Worm (Caenorhabditis elegans): ENCODE measurements around the gene tbc-9.

DNA sequence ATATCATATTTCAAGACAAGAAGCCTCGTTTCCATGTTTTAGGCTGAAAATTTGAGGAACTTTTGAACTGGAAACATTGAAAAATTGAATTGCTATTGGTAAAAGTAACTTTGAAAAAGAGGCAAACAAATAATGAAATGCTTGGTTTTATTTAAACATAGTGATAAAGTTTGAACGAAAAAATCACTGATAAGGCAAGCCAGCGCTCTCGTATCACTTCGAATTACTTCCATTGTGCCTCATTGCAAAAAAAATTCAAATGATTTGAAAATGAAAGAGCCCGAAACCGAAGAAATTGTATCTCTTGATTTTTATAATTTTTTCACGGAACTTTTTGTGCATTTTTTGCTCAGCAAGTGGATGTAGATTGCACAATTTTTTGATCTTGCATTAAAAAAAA lies 45.5 kb upstream of the tbc-9 start, which contains the start of gene F52G2.3:
- TF ChIP-seq mdl-1 (tag; optimal IDR thresholded peaks at IDR 0.05) (no peak), ceh-82 (tag; optimal IDR thresholded peaks at IDR 0.05) (no peak), nhr-48 (tag; optimal IDR thresholded peaks at IDR 0.05) (no peak), pha-4 (GFP tag; IDR thresholded peaks at IDR 0.05) (no peak), pha-4 (tag; optimal IDR thresholded peaks at IDR 0.05) (no peak), hlh-30 (tag; optimal IDR thresholded peaks at IDR 0.05; ENCODE audit: insufficient read depth) (no peak), ZK546.5 (tag; optimal IDR thresholded peaks at IDR 0.05) (no peak), pqm-1 (tag; optimal IDR thresholded peaks at IDR 0.05) (peak; percentile 73), zag-1 (tag; optimal IDR thresholded peaks at IDR 0.05) (no peak), madf-9 (GFP tag; conservative IDR thresholded peaks at IDR 0.05) (no peak), nhr-76 (tag; optimal IDR thresholded peaks at IDR 0.05) (no peak), skn-1 (tag; optimal IDR thresholded peaks at IDR 0.05) (no peak)

Data from whole organism, L4 larva.